Worm (Caenorhabditis elegans) whole organism, L1 larva: ENCODE results near the gene ubc-24.

ENCODE experiments used
- C34B4.2 ChIP-seq: sonication (generic microtip); optimal IDR thresholded peaks from 2 replicates; lab custom pipeline; 2017; ENCODE audit warnings: mild to moderate bottlenecking, missing genetic modification characterization, missing compliant biosample characterization
- blmp-1 ChIP-seq: fragments of 150-350 bp; optimal IDR thresholded peaks from 2 replicates; lab custom pipeline; 2014; ENCODE audit warnings: missing biosample characterization, missing genetic modification characterization
- dpl-1 ChIP-seq, 3 experiments: fragments of 150-350 bp in 2 of 3; sonication (generic microtip) in 1 of 3; optimal IDR thresholded peaks; 2 replicates each; lab custom pipeline; 2014 to 2017; ENCODE audit warnings: missing biosample characterization in 3 of 3, missing genetic modification characterization in 3 of 3, missing genetic modification reagents in 3 of 3
- dsc-1 ChIP-seq: sonication (generic microtip); optimal IDR thresholded peaks from 2 replicates; lab custom pipeline; 2016; ENCODE audit warnings: mild to moderate bottlenecking, missing genetic modification characterization, missing compliant biosample characterization
- egl-27 ChIP-seq, 2 experiments: fragments of 150-350 bp in 1 of 2; sonication (generic microtip); optimal IDR thresholded peaks; 3 replicates each; lab custom pipeline; 2017 to 2018; ENCODE audit warnings: missing biosample characterization in 2 of 2, missing genetic modification characterization in 2 of 2, missing genetic modification reagents in 2 of 2
- fkh-10 ChIP-seq: sonication (generic microtip); optimal IDR thresholded peaks from 2 replicates; lab custom pipeline; 2017; ENCODE audit warnings: missing biosample characterization, missing genetic modification reagents, missing genetic modification characterization
- fkh-8 ChIP-seq: sonication (generic microtip); optimal IDR thresholded peaks from 2 replicates; lab custom pipeline; 2016; ENCODE audit warnings: mild to moderate bottlenecking, missing genetic modification characterization, missing compliant biosample characterization
- fos-1 ChIP-seq: fragments of 150-350 bp; optimal IDR thresholded peaks from 2 replicates; lab custom pipeline; 2014; ENCODE audit warnings: missing biosample characterization, missing genetic modification characterization
- mdl-1 ChIP-seq, 2 experiments: fragments of 150-350 bp; optimal IDR thresholded peaks; 2 replicates each; lab custom pipeline; 2014 to 2017; ENCODE audit warnings: missing biosample characterization in 2 of 2, missing genetic modification characterization in 2 of 2, inconsistent platforms in 1 of 2
- nhr-11 ChIP-seq: fragments of 150-350 bp; optimal IDR thresholded peaks from 2 replicates; lab custom pipeline; 2014; ENCODE audit warnings: missing biosample characterization, missing genetic modification characterization
- nhr-28 ChIP-seq: fragments of 150-350 bp; optimal IDR thresholded peaks from 2 replicates; lab custom pipeline; 2014; ENCODE audit warnings: missing biosample characterization, missing genetic modification characterization
- snu-23 ChIP-seq: sonication (generic microtip); optimal IDR thresholded peaks from 2 replicates; lab custom pipeline; 2016; ENCODE audit warnings: missing genetic modification characterization, missing compliant biosample characterization
- unc-62 ChIP-seq: fragments of 150-350 bp; optimal IDR thresholded peaks from 2 replicates; lab custom pipeline; 2014; ENCODE audit warnings: missing biosample characterization, missing genetic modification reagents, missing genetic modification characterization

- TF ChIP-seq nhr-28 (tag; lab: Kevin White, UChicago) (no peak), fkh-8 (tag; lab: Kevin White, UChicago) (no peak), snu-23 (GFP tag; lab: Kevin White, UChicago) (no peak), mdl-1 (tag; optimal IDR thresholded peaks at IDR 0.05; lab: Kevin White, UChicago) (no peak), fkh-10 (no peak), blmp-1 (tag; lab: Kevin White, UChicago) (no peak), nhr-11 (tag; lab: Kevin White, UChicago) (no peak), dsc-1 (no peak), dpl-1 (GFP tag; optimal IDR thresholded peaks at IDR 0.05; lab: Kevin White, UChicago) (no peak), fos-1 (no peak), unc-62 (GFP tag; lab: Kevin White, UChicago) (no peak), C34B4.2 (tag; lab: Kevin White, UChicago) (no peak), egl-27 (tag; optimal IDR thresholded peaks at IDR 0.05; lab: Kevin White, UChicago) (no peak)
These were observed 17.3 kb upstream of the ubc-24 start, which contains the start of gene drd-1 for ce11 chrII:8388001-8388513.
